Fruit fly (Drosophila melanogaster) whole organism, pupa: Measurements from ENCODE around the gene CG9586.

Experiments
- CG10348 ChIP-seq: fragments of 200-800 bp; sonication (Bioruptor generic); IDR thresholded peaks from 2 replicates; pipeline ENCODE4 v1.3.6; 2022; ENCODE audit warnings: missing biosample characterization, missing genetic modification characterization
- CG12605 ChIP-seq: fragments of 200-800 bp; sonication (Bioruptor generic); IDR thresholded peaks from 2 replicates; pipeline ENCODE4 v1.3.6; 2022; ENCODE audit warnings: missing biosample characterization, missing genetic modification characterization
- CG13204 ChIP-seq: fragments of 200-800 bp; sonication (Bioruptor generic); optimal IDR thresholded peaks from 2 replicates; lab custom pipeline; 2018; ENCODE audit warnings: missing biosample characterization, mild to moderate bottlenecking, missing genetic modification characterization, moderate library complexity
- CG14655 ChIP-seq: fragments of 200-800 bp; sonication (Bioruptor generic); optimal IDR thresholded peaks from 3 replicates; lab custom pipeline; 2017; ENCODE audit warnings: mild to moderate bottlenecking, missing biosample characterization, missing genetic modification reagents, missing genetic modification characterization
- CG15710 ChIP-seq: fragments of 200-800 bp; sonication (Bioruptor generic); optimal IDR thresholded peaks from 2 replicates; lab custom pipeline; 2018; ENCODE audit warnings: missing biosample characterization, mild to moderate bottlenecking, missing genetic modification characterization, moderate library complexity
- CG17806 ChIP-seq: fragments of 200-800 bp; sonication (Bioruptor generic); optimal IDR thresholded peaks from 2 replicates; lab custom pipeline; 2018; ENCODE audit warnings: missing biosample characterization, mild to moderate bottlenecking, missing genetic modification characterization, moderate library complexity
- CG32121 ChIP-seq: fragments of 200-800 bp; sonication (Bioruptor generic); IDR thresholded peaks from 2 replicates; pipeline ENCODE4 v1.3.6; 2022; ENCODE audit warnings: missing biosample characterization, missing genetic modification characterization
- CG34367 ChIP-seq: fragments of 200-800 bp; sonication (Bioruptor generic); optimal IDR thresholded peaks from 2 replicates; lab custom pipeline; 2018; ENCODE audit warnings: missing biosample characterization, mild to moderate bottlenecking, missing genetic modification characterization
- CG4496 ChIP-seq: fragments of 200-800 bp; sonication (Bioruptor generic); IDR thresholded peaks from 3 replicates; pipeline ENCODE4 v1.3.6; 2022; ENCODE audit warnings: missing biosample characterization, missing genetic modification characterization
- CG8159 ChIP-seq: fragments of 200-800 bp; sonication (Bioruptor generic); optimal IDR thresholded peaks from 3 replicates; lab custom pipeline; 2018; ENCODE audit warnings: missing biosample characterization, mild to moderate bottlenecking, missing genetic modification characterization, moderate library complexity
- CG8301 ChIP-seq: fragments of 200-800 bp; sonication (Bioruptor generic); optimal IDR thresholded peaks from 2 replicates; lab custom pipeline; 2018; ENCODE audit warnings: missing biosample characterization, mild to moderate bottlenecking, missing genetic modification characterization
- CG9948 ChIP-seq: fragments of 200-800 bp; sonication (Bioruptor generic); optimal IDR thresholded peaks from 2 replicates; lab custom pipeline; 2018; ENCODE audit warnings: missing biosample characterization, mild to moderate bottlenecking, missing genetic modification characterization, moderate library complexity
- D1 ChIP-seq: fragments of 200-800 bp; sonication (Bioruptor generic); optimal IDR thresholded peaks from 2 replicates; lab custom pipeline; 2018; ENCODE audit warnings: missing biosample characterization, mild to moderate bottlenecking, missing genetic modification characterization, moderate library complexity
- EcR ChIP-seq: fragments of 200-800 bp; sonication (Bioruptor generic); optimal IDR thresholded peaks from 3 replicates; lab custom pipeline; 2019; ENCODE audit warnings: missing biosample characterization, missing genetic modification characterization, mild to moderate bottlenecking, moderate library complexity, missing genetic modification reagents
- Ets98B ChIP-seq: fragments of 200-800 bp; sonication (Bioruptor generic); IDR thresholded peaks from 2 replicates; pipeline ENCODE4 v1.3.6; 2022; ENCODE audit warnings: missing biosample characterization, missing genetic modification characterization
- Pif1A ChIP-seq: fragments of 200-800 bp; sonication (Bioruptor generic); optimal IDR thresholded peaks from 3 replicates; lab custom pipeline; 2016; ENCODE audit warnings: missing biosample characterization, missing genetic modification characterization
- Pif1B ChIP-seq: fragments of 200-800 bp; sonication (Bioruptor generic); optimal IDR thresholded peaks from 3 replicates; lab custom pipeline; 2016; ENCODE audit warnings: missing biosample characterization, missing genetic modification characterization
- Snoo ChIP-seq: fragments of 200-800 bp; sonication (Bioruptor generic); optimal IDR thresholded peaks from 3 replicates; lab custom pipeline; 2017; ENCODE audit warnings: missing biosample characterization, mild to moderate bottlenecking, missing genetic modification characterization, inconsistent platforms
- fd96Ca ChIP-seq: fragments of 200-800 bp; sonication (Bioruptor generic); IDR thresholded peaks from 3 replicates; pipeline ENCODE4 v1.3.6; 2022; ENCODE audit warnings: missing biosample characterization, missing genetic modification characterization
- gl ChIP-seq: fragments of 200-800 bp; sonication (Bioruptor generic); optimal IDR thresholded peaks from 2 replicates; lab custom pipeline; 2018; ENCODE audit warnings: missing biosample characterization, mild to moderate bottlenecking, missing genetic modification characterization
- rn ChIP-seq: fragments of 200-800 bp; sonication (Bioruptor generic); IDR thresholded peaks from 2 replicates; pipeline ENCODE4 v1.3.6; 2022; ENCODE audit warnings: missing biosample characterization, missing genetic modification characterization

CG9586 gene

dm6 chr2L:9166399-9166980 lies at the start of gene CG9586, which contains the start of gene tai:
Gene CG9586, minus strand, starts transcription at chr2L:9166514.
Gene tai, plus strand, starts transcription at chr2L:9166778.
- TF ChIP-seq CG8301 (tag; lab: Kevin White, UChicago) (peak; percentile 51), fd96Ca (GFP tag; lab: Robert Waterston, UW) (peak; percentile 57; the same call in 2 of the 3 replicates), CG10348 (GFP tag; lab: Robert Waterston, UW) (no peak), Ets98B (GFP tag; lab: Robert Waterston, UW) (peak; percentile 74), Pif1B (GFP tag; lab: Kevin White, UChicago) (peak; percentile 69), CG9948 (tag; lab: Kevin White, UChicago) (peak; percentile 50), CG14655 (GFP tag; lab: Kevin White, UChicago) (peak; percentile 75), Snoo (tag; lab: Kevin White, UChicago) (peak; percentile 22), gl (tag; lab: Kevin White, UChicago) (no peak), CG8159 (peak; percentile 58), CG12605 (GFP tag; lab: Robert Waterston, UW) (no peak), Pif1A (GFP tag; lab: Kevin White, UChicago) (peak; percentile 35), CG34367 (tag; lab: Kevin White, UChicago) (peak; percentile 62), EcR (GFP tag; lab: Kevin White, UChicago) (no peak), CG13204 (GFP tag; lab: Kevin White, UChicago) (no peak), CG4496 (GFP tag; lab: Robert Waterston, UW) (peak; percentile 68; the same call in 1 of the 3 replicates), CG17806 (tag; lab: Kevin White, UChicago) (peak; percentile 71), CG32121 (peak; percentile 75), D1 (tag; lab: Kevin White, UChicago) (peak; percentile 36), rn (GFP tag; lab: Robert Waterston, UW) (peak; percentile 34; the same call in 1 of the 2 replicates), CG15710 (tag; lab: Kevin White, UChicago) (peak; percentile 68)

dm6 chr2L:9215899-9216298 lies 49.6 kb upstream of the CG9586 start:
- no peak for TF ChIP-seq fd96Ca (GFP tag; lab: Robert Waterston, UW)
- TF ChIP-seq D1 (tag; lab: Kevin White, UChicago), result no peak
- TF ChIP-seq Pif1A (GFP tag; lab: Kevin White, UChicago), result no peak
- TF ChIP-seq CG12605 (GFP tag; lab: Robert Waterston, UW), result no peak
- no peak for TF ChIP-seq CG13204 (GFP tag; lab: Kevin White, UChicago)

- TF ChIP-seq CG9948 (tag; lab: Kevin White, UChicago), result no peak
- TF ChIP-seq Pif1B (GFP tag; lab: Kevin White, UChicago), result no peak
- TF ChIP-seq CG8159, result no peak
- no peak for TF ChIP-seq CG10348 (GFP tag; lab: Robert Waterston, UW)
- no peak for TF ChIP-seq D1 (tag; lab: Kevin White, UChicago)
- TF ChIP-seq Ets98B (GFP tag; lab: Robert Waterston, UW), result no peak
- TF ChIP-seq rn (GFP tag; lab: Robert Waterston, UW), result no peak
- TF ChIP-seq CG8301 (tag; lab: Kevin White, UChicago), result no peak
- TF ChIP-seq CG12605 (GFP tag; lab: Robert Waterston, UW), result no peak
- no peak for TF ChIP-seq EcR (GFP tag; lab: Kevin White, UChicago)
- no peak for TF ChIP-seq Snoo (tag; lab: Kevin White, UChicago)
These were observed 47.3 kb upstream of the CG9586 start for dm6 chr2L:9213626-9214025.

dm6 chr2L:9210864-9211701 lies 44.8 kb upstream of the CG9586 start:
- peak; percentile 83 for TF ChIP-seq CG4496 (GFP tag; lab: Robert Waterston, UW)
- TF ChIP-seq D1 (tag; lab: Kevin White, UChicago), result peak; percentile 73
- peak; percentile 66 for TF ChIP-seq Ets98B (GFP tag; lab: Robert Waterston, UW)
- TF ChIP-seq rn (GFP tag; lab: Robert Waterston, UW), result peak; percentile 70; the same call in 1 of the 2 replicates
- TF ChIP-seq fd96Ca (GFP tag; lab: Robert Waterston, UW), result no peak; the same call in 2 of the 3 replicates
- peak; percentile 92 for TF ChIP-seq CG8159
- peak; percentile 89 for TF ChIP-seq CG15710 (tag; lab: Kevin White, UChicago)
- peak; percentile 91 for TF ChIP-seq Pif1B (GFP tag; lab: Kevin White, UChicago)
- TF ChIP-seq EcR (GFP tag; lab: Kevin White, UChicago), result peak; percentile 88
- peak; percentile 74 for TF ChIP-seq gl (tag; lab: Kevin White, UChicago)
- peak; percentile 81 for TF ChIP-seq CG32121
- TF ChIP-seq CG12605 (GFP tag; lab: Robert Waterston, UW), result peak; percentile 57; the same call in 1 of the 2 replicates
- peak; percentile 79 for TF ChIP-seq CG34367 (tag; lab: Kevin White, UChicago)
- peak; percentile 83 for TF ChIP-seq CG9948 (tag; lab: Kevin White, UChicago)
- peak; percentile 79 for TF ChIP-seq CG8301 (tag; lab: Kevin White, UChicago)
- TF ChIP-seq CG13204 (GFP tag; lab: Kevin White, UChicago), result peak; percentile 64
- peak; percentile 96 for TF ChIP-seq Snoo (tag; lab: Kevin White, UChicago)
- TF ChIP-seq CG17806 (tag; lab: Kevin White, UChicago), result peak; percentile 82
- peak; percentile 88 for TF ChIP-seq CG14655 (GFP tag; lab: Kevin White, UChicago)
- TF ChIP-seq Pif1A (GFP tag; lab: Kevin White, UChicago), result peak; percentile 51
- TF ChIP-seq CG10348 (GFP tag; lab: Robert Waterston, UW), result no peak
